Worm (Caenorhabditis elegans): ENCODE measurements around the gene F22F7.2.

DNA sequence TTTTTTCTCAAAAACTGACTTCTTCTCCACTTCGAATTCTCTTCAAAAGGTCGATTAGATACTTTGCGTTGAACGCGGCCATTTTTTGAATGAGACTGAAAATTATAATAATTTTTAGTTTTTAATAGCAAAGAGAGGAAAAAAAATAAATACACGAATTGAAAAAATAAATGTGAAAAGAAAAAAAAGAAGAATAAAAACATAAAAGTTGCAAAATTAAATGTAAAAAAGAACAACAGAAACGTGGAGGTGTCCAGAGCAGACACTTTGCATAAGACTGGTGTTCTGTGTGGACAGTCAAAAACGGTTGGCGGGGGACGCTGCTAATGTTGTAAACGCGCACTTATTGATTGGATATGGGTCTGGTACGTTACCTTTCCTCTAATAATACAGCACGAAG is 36.7 kb downstream of the F22F7.2 start, which contains the start of gene C45H4.14:
- no peak for TF ChIP-seq ceh-79 (tag; optimal IDR thresholded peaks at IDR 0.05)
- TF ChIP-seq ztf-18 (tag; optimal IDR thresholded peaks at IDR 0.05), result no peak
- TF ChIP-seq Y53G8AR.9 (GFP tag; conservative IDR thresholded peaks at IDR 0.05), result no peak
- no peak for TF ChIP-seq egl-18 (GFP tag; IDR thresholded peaks at IDR 0.05)
- no peak for TF ChIP-seq ztf-22 (GFP tag; optimal IDR thresholded peaks at IDR 0.05)
- no peak for TF ChIP-seq unc-62 (GFP tag; optimal IDR thresholded peaks at IDR 0.05)
- no peak for TF ChIP-seq aptf-3 (GFP tag; IDR thresholded peaks at IDR 0.05)
- no peak for TF ChIP-seq F39B2.1 (GFP tag; IDR thresholded peaks at IDR 0.05)
- TF ChIP-seq Y53F4B.3 (GFP tag; IDR thresholded peaks at IDR 0.05), result no peak
- TF ChIP-seq F49E8.2 (tag; optimal IDR thresholded peaks at IDR 0.05; ENCODE audit: insufficient read depth), result no peak
- no peak for TF ChIP-seq F55B11.4 (tag; optimal IDR thresholded peaks at IDR 0.05; ENCODE audit: borderline replicate concordance, insufficient read depth)
- TF ChIP-seq unc-130 (GFP tag; optimal IDR thresholded peaks at IDR 0.05), result no peak
- no peak for TF ChIP-seq nfyb-1 (GFP tag; IDR thresholded peaks at IDR 0.05)

Measured in whole organism, young adult.